Worm (Caenorhabditis elegans) whole organism, mixed stage, embryonic: ENCODE measurements around the gene F35F10.7.

Experiments used
- drap-1 ChIP-seq: fragments of 200-800 bp; sonication (Bioruptor generic); optimal IDR thresholded peaks from 3 replicates; lab custom pipeline; 2018; ENCODE audit warnings: mild to moderate bottlenecking, missing genetic modification characterization, missing compliant biosample characterization
- elt-1 ChIP-seq: sonication (generic microtip); optimal IDR thresholded peaks from 2 replicates; lab custom pipeline; 2017; ENCODE audit warnings: missing genetic modification characterization, mild to moderate bottlenecking, missing compliant biosample characterization, antibody characterized with exemption, moderate library complexity, borderline replicate concordance; ENCODE audit not compliant: insufficient read depth
- lsy-2 ChIP-seq: fragments of 150-350 bp; optimal IDR thresholded peaks from 2 replicates; lab custom pipeline; 2014; ENCODE audit warnings: missing biosample characterization, missing genetic modification characterization
- mab-5 ChIP-seq: fragments of 150-350 bp; optimal IDR thresholded peaks from 2 replicates; lab custom pipeline; 2014; ENCODE audit warnings: missing biosample characterization, missing genetic modification characterization
- mep-1 ChIP-seq: fragments of 150-350 bp; optimal IDR thresholded peaks from 2 replicates; lab custom pipeline; 2017; ENCODE audit warnings: missing biosample characterization, missing genetic modification reagents, missing genetic modification characterization, inconsistent platforms
- nhr-76 ChIP-seq: sonication (generic microtip); optimal IDR thresholded peaks from 2 replicates; lab custom pipeline; 2017; ENCODE audit warnings: missing biosample characterization, missing genetic modification characterization
- snpc-4 ChIP-seq: fragments of 150-350 bp; optimal IDR thresholded peaks from 2 replicates; lab custom pipeline; 2014; ENCODE audit warnings: missing biosample characterization, missing genetic modification characterization
- tbx-8 ChIP-seq: fragments of 200-800 bp; sonication (Bioruptor generic); optimal IDR thresholded peaks from 2 replicates; lab custom pipeline; 2018; ENCODE audit warnings: mild to moderate bottlenecking, missing genetic modification characterization, moderate library complexity, missing compliant biosample characterization
- unc-39 ChIP-seq: fragments of 150-350 bp; optimal IDR thresholded peaks from 2 replicates; lab custom pipeline; 2014; ENCODE audit warnings: missing biosample characterization, missing genetic modification characterization
- ztf-11 ChIP-seq: fragments of 150-350 bp; optimal IDR thresholded peaks from 2 replicates; lab custom pipeline; 2014; ENCODE audit warnings: missing biosample characterization, missing genetic modification characterization

ce11 chrV:3279138-3279537 is 8.1 kb downstream of the F35F10.7 start:
- no peak for TF ChIP-seq snpc-4 (tag; lab: Kevin White, UChicago)
- no peak for TF ChIP-seq mab-5 (tag; lab: Kevin White, UChicago)
- TF ChIP-seq lsy-2 (tag; lab: Kevin White, UChicago): no peak
- TF ChIP-seq elt-1 (tag; lab: Kevin White, UChicago): no peak
- TF ChIP-seq mep-1 (tag; lab: Kevin White, UChicago): no peak
- no peak for TF ChIP-seq tbx-8 (GFP tag; lab: Kevin White, UChicago)
- TF ChIP-seq drap-1 (GFP tag; lab: Kevin White, UChicago): no peak
- TF ChIP-seq ztf-11 (tag; lab: Kevin White, UChicago): no peak
- TF ChIP-seq nhr-76 (tag; lab: Kevin White, UChicago): no peak
- TF ChIP-seq unc-39 (tag; lab: Kevin White, UChicago): no peak
